Fruit fly (Drosophila melanogaster) whole organism, embryonic: ENCODE data around the gene Lrr47.

Source experiments
- Abd-B ChIP-seq: fragments of 200-800 bp; sonication (Bioruptor generic); optimal IDR thresholded peaks from 2 replicates; lab custom pipeline; 2018; ENCODE audit warnings: missing biosample characterization, mild to moderate bottlenecking, missing genetic modification characterization, moderate library complexity
- Asciz ChIP-seq: fragments of 200-800 bp; sonication (Bioruptor generic); optimal IDR thresholded peaks from 2 replicates; lab custom pipeline; 2017; ENCODE audit warnings: missing biosample characterization, mild to moderate bottlenecking, missing genetic modification characterization, missing genetic modification reagents
- Atf6 ChIP-seq: fragments of 200-800 bp; sonication (Bioruptor generic); IDR thresholded peaks from 2 replicates; pipeline ENCODE4 v1.3.6; 2022; ENCODE audit warnings: missing biosample characterization, missing genetic modification characterization
- CG10366 ChIP-seq: fragments of 200-800 bp; sonication (Bioruptor generic); IDR thresholded peaks from 2 replicates; pipeline ENCODE4 v1.3.6; 2022; ENCODE audit warnings: missing biosample characterization, missing genetic modification characterization
- CG10979 ChIP-seq: fragments of 200-800 bp; sonication (Bioruptor generic); optimal IDR thresholded peaks from 2 replicates; lab custom pipeline; 2018; ENCODE audit warnings: missing biosample characterization, mild to moderate bottlenecking, missing genetic modification characterization, moderate library complexity
- CG12391 ChIP-seq: fragments of 200-800 bp; sonication (Bioruptor generic); optimal IDR thresholded peaks from 3 replicates; lab custom pipeline; 2018; ENCODE audit warnings: missing biosample characterization, mild to moderate bottlenecking, missing genetic modification characterization, moderate library complexity
- CG14014 ChIP-seq: fragments of 200-800 bp; sonication (Bioruptor generic); IDR thresholded peaks from 2 replicates; pipeline ENCODE4 v1.3.6; 2022; ENCODE audit warnings: missing biosample characterization, missing genetic modification characterization
- CG15514 ChIP-seq: fragments of 200-800 bp; sonication (Bioruptor generic); optimal IDR thresholded peaks from 3 replicates; lab custom pipeline; 2017; ENCODE audit warnings: missing biosample characterization, missing genetic modification characterization, mild to moderate bottlenecking, moderate library complexity, missing genetic modification reagents
- CG16813 ChIP-seq: fragments of 200-800 bp; sonication (Bioruptor generic); IDR thresholded peaks from 3 replicates; pipeline ENCODE4 v1.3.6; 2022; ENCODE audit warnings: missing biosample characterization, missing genetic modification characterization; ENCODE audit not compliant: partially characterized antibody
- CG18476 ChIP-seq: fragments of 200-800 bp; sonication (Bioruptor generic); optimal IDR thresholded peaks from 2 replicates; lab custom pipeline; 2016; ENCODE audit warnings: missing biosample characterization, mild to moderate bottlenecking, missing genetic modification characterization
- CG2116 ChIP-seq: fragments of 200-800 bp; sonication (Bioruptor generic); optimal IDR thresholded peaks from 3 replicates; lab custom pipeline; 2018; ENCODE audit warnings: missing biosample characterization, mild to moderate bottlenecking, missing genetic modification characterization
- CG2129 ChIP-seq: fragments of 200-800 bp; sonication (Bioruptor generic); IDR thresholded peaks from 2 replicates; pipeline ENCODE4 v1.3.6; 2022; ENCODE audit warnings: missing biosample characterization, missing genetic modification characterization; ENCODE audit not compliant: partially characterized antibody
- CG2678 ChIP-seq: fragments of 200-800 bp; sonication (Bioruptor generic); optimal IDR thresholded peaks from 3 replicates; lab custom pipeline; 2019; ENCODE audit warnings: missing biosample characterization, mild to moderate bottlenecking, missing genetic modification characterization, moderate library complexity
- CG31365 ChIP-seq: fragments of 200-800 bp; sonication (Bioruptor generic); optimal IDR thresholded peaks from 2 replicates; lab custom pipeline; 2018; ENCODE audit warnings: missing biosample characterization, mild to moderate bottlenecking, missing genetic modification characterization
- CG32532 ChIP-seq: fragments of 200-800 bp; sonication (Bioruptor generic); IDR thresholded peaks from 2 replicates; pipeline ENCODE4 v1.3.6; 2022; ENCODE audit warnings: missing biosample characterization, missing genetic modification characterization
- CG33557 ChIP-seq: fragments of 200-800 bp; sonication (Bioruptor generic); optimal IDR thresholded peaks from 2 replicates; lab custom pipeline; 2019; ENCODE audit warnings: missing biosample characterization, mild to moderate bottlenecking, missing genetic modification characterization, moderate library complexity
- CG34422 ChIP-seq: fragments of 200-800 bp; sonication (Bioruptor generic); IDR thresholded peaks from 3 replicates; pipeline ENCODE4 v1.3.6; 2022; ENCODE audit warnings: missing biosample characterization, missing genetic modification characterization
- CG3838 ChIP-seq: fragments of 200-800 bp; sonication (Bioruptor generic); optimal IDR thresholded peaks from 3 replicates; lab custom pipeline; 2016; ENCODE audit warnings: missing biosample characterization, missing genetic modification characterization
- CG6689 ChIP-seq: fragments of 200-800 bp; sonication (Bioruptor generic); IDR thresholded peaks from 2 replicates; pipeline ENCODE4 v1.3.6; 2022; ENCODE audit warnings: missing biosample characterization, missing genetic modification characterization
- CHES-1-like ChIP-seq: fragments of 200-800 bp; sonication (Bioruptor generic); optimal IDR thresholded peaks from 2 replicates; lab custom pipeline; 2016; ENCODE audit warnings: missing biosample characterization, missing genetic modification characterization
- Dfd ChIP-seq, 2 experiments: fragments of >200 bp; optimal IDR thresholded peaks; 2 replicates each; lab custom pipeline; 2017; ENCODE audit warnings: missing biosample characterization in 2 of 2, missing genetic modification characterization in 2 of 2
- Dref ChIP-seq: fragments of 200-800 bp; sonication (Bioruptor generic); IDR thresholded peaks from 2 replicates; pipeline ENCODE4 v1.3.6; 2022; ENCODE audit warnings: missing biosample characterization, missing genetic modification characterization
- HLH4C ChIP-seq: fragments of 200-800 bp; sonication (Bioruptor generic); IDR thresholded peaks from 3 replicates; pipeline ENCODE4 v1.3.6; 2022; ENCODE audit warnings: missing biosample characterization, missing genetic modification characterization; ENCODE audit not compliant: partially characterized antibody
- Hmx ChIP-seq: fragments of 200-800 bp; sonication (Bioruptor generic); optimal IDR thresholded peaks from 2 replicates; lab custom pipeline; 2016; ENCODE audit warnings: missing biosample characterization, missing genetic modification characterization
- MESR4 ChIP-seq: fragments of 200-800 bp; sonication (Bioruptor generic); optimal IDR thresholded peaks from 2 replicates; lab custom pipeline; 2018; ENCODE audit warnings: missing biosample characterization, mild to moderate bottlenecking, missing genetic modification characterization, moderate library complexity
- Side ChIP-seq: fragments of 200-800 bp; sonication (Bioruptor generic); optimal IDR thresholded peaks from 2 replicates; lab custom pipeline; 2016; ENCODE audit warnings: missing biosample characterization, missing genetic modification characterization
- Sin3A ChIP-seq: fragments of >200 bp; optimal IDR thresholded peaks from 2 replicates; lab custom pipeline; 2018
- Sox100B ChIP-seq: fragments of 200-800 bp; sonication (Bioruptor generic); optimal IDR thresholded peaks from 3 replicates; lab custom pipeline; 2018; ENCODE audit warnings: missing biosample characterization, mild to moderate bottlenecking, missing genetic modification characterization
- Sry-δ ChIP-seq: fragments of 200-800 bp; sonication (Bioruptor generic); optimal IDR thresholded peaks from 2 replicates; lab custom pipeline; 2016; ENCODE audit warnings: missing biosample characterization, missing genetic modification characterization
- Ssrp ChIP-seq: fragments of 200-800 bp; sonication (Bioruptor generic); optimal IDR thresholded peaks from 2 replicates; lab custom pipeline; 2018; ENCODE audit warnings: missing biosample characterization, mild to moderate bottlenecking, missing genetic modification characterization, moderate library complexity
- Xbp1 ChIP-seq: fragments of 200-800 bp; sonication (Bioruptor generic); optimal IDR thresholded peaks from 3 replicates; lab custom pipeline; 2016; ENCODE audit warnings: missing biosample characterization, mild to moderate bottlenecking, missing genetic modification characterization
- al ChIP-seq: fragments of 200-800 bp; sonication (Bioruptor generic); IDR thresholded peaks from 2 replicates; pipeline ENCODE4 v1.3.6; 2022; ENCODE audit warnings: missing biosample characterization, missing genetic modification characterization
- bbx ChIP-seq: fragments of 200-800 bp; sonication (Bioruptor generic); IDR thresholded peaks from 2 replicates; pipeline ENCODE4 v1.3.6; 2022; ENCODE audit warnings: missing biosample characterization, missing genetic modification characterization; ENCODE audit not compliant: partially characterized antibody
- esg ChIP-seq: fragments of 200-800 bp; sonication (Bioruptor generic); conservative IDR thresholded peaks from 2 replicates; pipeline ENCODE4 v1.3.6; 2022; ENCODE audit warnings: missing biosample characterization, missing genetic modification characterization
- grn ChIP-seq: fragments of 200-800 bp; sonication (Bioruptor generic); optimal IDR thresholded peaks from 3 replicates; lab custom pipeline; 2017; ENCODE audit warnings: missing biosample characterization, missing genetic modification characterization
- h ChIP-seq: fragments of >200 bp; optimal IDR thresholded peaks from 2 replicates; lab custom pipeline; 2017
- hb ChIP-seq: fragments of 200-800 bp; sonication (Bioruptor generic); IDR thresholded peaks from 3 replicates; pipeline ENCODE4 v1.3.6; 2022; ENCODE audit warnings: missing biosample characterization, missing genetic modification characterization; ENCODE audit not compliant: partially characterized antibody
- lbe ChIP-seq: fragments of 200-800 bp; sonication (Bioruptor generic); optimal IDR thresholded peaks from 2 replicates; lab custom pipeline; 2016; ENCODE audit warnings: missing biosample characterization, mild to moderate bottlenecking, missing genetic modification characterization
- nmo ChIP-seq: fragments of 200-800 bp; sonication (Bioruptor generic); optimal IDR thresholded peaks from 2 replicates; lab custom pipeline; 2018; ENCODE audit warnings: missing biosample characterization, mild to moderate bottlenecking, missing genetic modification characterization, moderate library complexity
- otp ChIP-seq: fragments of 200-800 bp; sonication (Bioruptor generic); IDR thresholded peaks from 3 replicates; pipeline ENCODE4, ENCODE4 v1.3.6; 2022; ENCODE audit warnings: missing biosample characterization, missing genetic modification characterization
- prd ChIP-seq, 3 experiments: fragments of >200 bp in 2 of 3; fragments of 200-800 bp in 1 of 3; sonication (Bioruptor generic) in 1 of 3; optimal IDR thresholded peaks in 2 of 3; IDR thresholded peaks in 1 of 3; 2 replicates in 2 of 3; 3 replicates in 1 of 3; pipeline versions ENCODE4 v1.3.6 to Lab custom; 2017 to 2022; ENCODE audit warnings: missing biosample characterization in 1 of 3, missing genetic modification characterization in 1 of 3
- pum ChIP-seq: fragments of 200-800 bp; sonication (Bioruptor generic); optimal IDR thresholded peaks from 2 replicates; lab custom pipeline; 2016; ENCODE audit warnings: missing biosample characterization, missing genetic modification characterization
- sd ChIP-seq: fragments of 200-800 bp; sonication (Bioruptor generic); optimal IDR thresholded peaks from 3 replicates; lab custom pipeline; 2018; ENCODE audit warnings: missing biosample characterization, mild to moderate bottlenecking, missing genetic modification characterization, moderate library complexity
- slou ChIP-seq: fragments of 200-800 bp; sonication (Bioruptor generic); optimal IDR thresholded peaks from 3 replicates; lab custom pipeline; 2016; ENCODE audit warnings: missing biosample characterization, missing genetic modification characterization
- tin ChIP-seq: fragments of 200-800 bp; sonication (Bioruptor generic); optimal IDR thresholded peaks from 3 replicates; lab custom pipeline; 2016; ENCODE audit warnings: missing biosample characterization, missing genetic modification characterization
- ttk ChIP-seq: fragments of 200-800 bp; sonication (Bioruptor generic); IDR thresholded peaks from 2 replicates; pipeline ENCODE4 v2.1.2; 2022; ENCODE audit warnings: missing biosample characterization, missing genetic modification characterization
- vvl ChIP-seq: fragments of 200-800 bp; sonication (Bioruptor generic); IDR thresholded peaks from 2 replicates; pipeline ENCODE4 v1.3.6; 2022; ENCODE audit warnings: missing biosample characterization, missing genetic modification characterization
- zfh2 ChIP-seq: fragments of 200-800 bp; sonication (Bioruptor generic); optimal IDR thresholded peaks from 2 replicates; lab custom pipeline; 2016; ENCODE audit warnings: missing biosample characterization, missing genetic modification characterization

The Lrr47 gene

dm6 chr2L:10488484-10489223 is 28.5 kb upstream of the Lrr47 start, which contains the start of the genes Cog4 and CG6144 (continued):
- TF ChIP-seq CG14014 (GFP tag; lab: Robert Waterston, UW) (peak; percentile 72), Abd-B (GFP tag; lab: Kevin White, UChicago) (no peak), Side (GFP tag; lab: Kevin White, UChicago) (peak; percentile 33), zfh2 (GFP tag; lab: Kevin White, UChicago) (peak; percentile 6), Sox100B (GFP tag; lab: Kevin White, UChicago) (no peak), CG2678 (tag; lab: Kevin White, UChicago) (no peak), Xbp1 (GFP tag; lab: Kevin White, UChicago) (peak; percentile 37), CG2129 (GFP tag; lab: Robert Waterston, UW) (peak; percentile 63), otp (GFP tag; lab: Robert Waterston, UW) (0 out of 3 replicates have a peak, but pooled peaks have one; percentile 8), CHES-1-like (GFP tag; lab: Kevin White, UChicago) (peak; percentile 3), esg (0 out of 2 replicates have a peak, but pooled peaks have one; percentile 7), nmo (GFP tag; lab: Kevin White, UChicago) (peak; percentile 83), CG15514 (GFP tag; lab: Kevin White, UChicago) (peak; percentile 56), hb (GFP tag; lab: Robert Waterston, UW) (peak; percentile 27; the same call in 2 of the 3 replicates), CG3838 (no peak), CG6689 (peak; percentile 63), vvl (peak; percentile 44; the same call in 1 of the 2 replicates), prd (optimal IDR thresholded peaks at IDR 0.05; lab: Kevin White, UChicago) (no peak), prd (GFP tag; IDR thresholded peaks at IDR 0.05; lab: Robert Waterston, UW) (peak; percentile 48; the same call in 2 of the 3 replicates), sd (peak; percentile 97), Atf6 (GFP tag; lab: Robert Waterston, UW) (peak; percentile 66), CG10979 (tag; lab: Kevin White, UChicago) (peak; percentile 14), CG18476 (GFP tag; lab: Kevin White, UChicago) (peak; percentile 0), bbx (GFP tag; lab: Robert Waterston, UW) (peak; percentile 75), ttk (GFP tag; lab: Robert Waterston, UW) (no peak), Asciz (GFP tag; lab: Kevin White, UChicago) (no peak), tin (GFP tag; lab: Kevin White, UChicago) (peak; percentile 2), lbe (GFP tag; lab: Kevin White, UChicago) (no peak), CG32532 (peak; percentile 21; the same call in 1 of the 2 replicates), CG33557 (no peak), grn (peak; percentile 63), Dfd (GFP tag; optimal IDR thresholded peaks at IDR 0.05; lab: Kevin White, UChicago) (no peak), CG34422 (GFP tag; lab: Robert Waterston, UW) (peak; percentile 55; the same call in 1 of the 3 replicates), al (0 out of 2 replicates have a peak, but pooled peaks have one; percentile 17), Hmx (peak; percentile 41), CG10366 (GFP tag; lab: Robert Waterston, UW) (peak; percentile 13; the same call in 1 of the 2 replicates), CG2116 (GFP tag; lab: Kevin White, UChicago) (peak; percentile 79), slou (GFP tag; lab: Kevin White, UChicago) (no peak), Dref (GFP tag; lab: Robert Waterston, UW) (peak; percentile 80), Sin3A (lab: Kevin White, UChicago) (peak; percentile 64), HLH4C (GFP tag; lab: Robert Waterston, UW) (peak; percentile 79), h (lab: Kevin White, UChicago) (no peak), CG12391 (peak; percentile 54), MESR4 (GFP tag; lab: Kevin White, UChicago) (peak; percentile 31), CG16813 (GFP tag; lab: Robert Waterston, UW) (peak; percentile 71), pum (GFP tag; lab: Kevin White, UChicago) (peak; percentile 56), Sry-δ (GFP tag; lab: Kevin White, UChicago) (peak; percentile 87), CG31365 (tag; lab: Kevin White, UChicago) (no peak), Ssrp (tag; lab: Kevin White, UChicago) (no peak)
